Worm (Caenorhabditis elegans) whole organism, mixed stage, embryonic: Measurements from ENCODE around the gene rps-0.
A peak's percentile ranks its signal among the peaks of the same experiment; 100 is the strongest.
"Not testable (repeated sequence)": the region's sequence is repeated elsewhere in the genome, so short reads cannot be mapped to it uniquely, and the experiment has no call there.

Experiments used
- blmp-1 ChIP-seq: fragments of 150-350 bp; optimal IDR thresholded peaks from 2 replicates; lab custom pipeline; 2014; ENCODE audit warnings: missing biosample characterization, missing genetic modification characterization
- ceh-39 ChIP-seq: fragments of 150-350 bp; optimal IDR thresholded peaks from 2 replicates; lab custom pipeline; 2014; ENCODE audit warnings: missing biosample characterization, missing genetic modification characterization
- ceh-43 ChIP-seq: fragments of 200-800 bp; sonication (Bioruptor generic); optimal IDR thresholded peaks from 2 replicates; lab custom pipeline; 2018; ENCODE audit warnings: mild to moderate bottlenecking, missing genetic modification characterization, moderate library complexity, missing compliant biosample characterization
- ceh-83 ChIP-seq: fragments of 200-800 bp; sonication (Bioruptor generic); optimal IDR thresholded peaks from 2 replicates; lab custom pipeline; 2018; ENCODE audit warnings: mild to moderate bottlenecking, missing genetic modification characterization, missing compliant biosample characterization
- ces-1 ChIP-seq: fragments of 150-350 bp; optimal IDR thresholded peaks from 2 replicates; lab custom pipeline; 2014; ENCODE audit warnings: missing biosample characterization, missing genetic modification reagents, missing genetic modification characterization
- cnd-1 ChIP-seq: fragments of 200-800 bp; sonication (Bioruptor generic); optimal IDR thresholded peaks from 2 replicates; lab custom pipeline; 2018; ENCODE audit warnings: mild to moderate bottlenecking, missing genetic modification characterization, missing compliant biosample characterization
- drap-1 ChIP-seq: fragments of 200-800 bp; sonication (Bioruptor generic); optimal IDR thresholded peaks from 3 replicates; lab custom pipeline; 2018; ENCODE audit warnings: mild to moderate bottlenecking, missing genetic modification characterization, missing compliant biosample characterization
- elt-3 ChIP-seq: fragments of 150-350 bp; optimal IDR thresholded peaks from 2 replicates; lab custom pipeline; 2014; ENCODE audit warnings: missing biosample characterization, missing genetic modification characterization
- flh-1 ChIP-seq: fragments of 200-800 bp; sonication (Bioruptor generic); optimal IDR thresholded peaks from 2 replicates; lab custom pipeline; 2018; ENCODE audit warnings: mild to moderate bottlenecking, missing genetic modification characterization, moderate library complexity, missing compliant biosample characterization
- ham-2 ChIP-seq: fragments of 200-800 bp; sonication (Bioruptor generic); optimal IDR thresholded peaks from 2 replicates; lab custom pipeline; 2018; ENCODE audit warnings: mild to moderate bottlenecking, missing genetic modification characterization, missing compliant biosample characterization
- lsy-2 ChIP-seq: fragments of 150-350 bp; optimal IDR thresholded peaks from 2 replicates; lab custom pipeline; 2014; ENCODE audit warnings: missing biosample characterization, missing genetic modification characterization
- mep-1 ChIP-seq: fragments of 150-350 bp; optimal IDR thresholded peaks from 2 replicates; lab custom pipeline; 2017; ENCODE audit warnings: missing biosample characterization, missing genetic modification reagents, missing genetic modification characterization, inconsistent platforms
- nhr-12 ChIP-seq: fragments of 150-350 bp; optimal IDR thresholded peaks from 2 replicates; lab custom pipeline; 2014; ENCODE audit warnings: missing biosample characterization, missing genetic modification characterization
- nhr-2 ChIP-seq: fragments of 150-350 bp; optimal IDR thresholded peaks from 2 replicates; lab custom pipeline; 2014; ENCODE audit warnings: missing biosample characterization, missing genetic modification characterization
- nhr-237 ChIP-seq: fragments of 150-350 bp; optimal IDR thresholded peaks from 2 replicates; lab custom pipeline; 2014; ENCODE audit warnings: missing biosample characterization, missing genetic modification characterization
- nhr-28 ChIP-seq: fragments of 150-350 bp; optimal IDR thresholded peaks from 2 replicates; lab custom pipeline; 2014; ENCODE audit warnings: missing biosample characterization, missing genetic modification characterization
- nhr-76 ChIP-seq: sonication (generic microtip); optimal IDR thresholded peaks from 2 replicates; lab custom pipeline; 2017; ENCODE audit warnings: missing biosample characterization, missing genetic modification characterization
- sem-2 ChIP-seq: fragments of 200-800 bp; sonication (Bioruptor generic); optimal IDR thresholded peaks from 2 replicates; lab custom pipeline; 2018; ENCODE audit warnings: mild to moderate bottlenecking, missing genetic modification characterization, missing compliant biosample characterization
- sptf-1 ChIP-seq: sonication (generic microtip); optimal IDR thresholded peaks from 2 replicates; lab custom pipeline; 2017; ENCODE audit warnings: mild to moderate bottlenecking, missing genetic modification characterization, moderate library complexity, missing compliant biosample characterization
- tbx-8 ChIP-seq: fragments of 200-800 bp; sonication (Bioruptor generic); optimal IDR thresholded peaks from 2 replicates; lab custom pipeline; 2018; ENCODE audit warnings: mild to moderate bottlenecking, missing genetic modification characterization, moderate library complexity, missing compliant biosample characterization
- unc-62 ChIP-seq: fragments of 150-350 bp; optimal IDR thresholded peaks from 2 replicates; lab custom pipeline; 2014; ENCODE audit warnings: missing biosample characterization, missing genetic modification reagents, missing genetic modification characterization
- zip-8 ChIP-seq: fragments of 150-350 bp; optimal IDR thresholded peaks from 2 replicates; lab custom pipeline; 2014; ENCODE audit warnings: missing biosample characterization, missing genetic modification characterization
- ztf-11 ChIP-seq: fragments of 150-350 bp; optimal IDR thresholded peaks from 2 replicates; lab custom pipeline; 2014; ENCODE audit warnings: missing biosample characterization, missing genetic modification characterization

rps-0 gene

ce11 chrIII:4792560-4793136, 38.8 kb upstream of the rps-0 start, which contains the start of gene mip-1:
Gene mip-1, plus strand, starts transcription at chrIII:4793086.
- no peak for TF ChIP-seq sem-2 (GFP tag; lab: Kevin White, UChicago)
- no peak for TF ChIP-seq nhr-76
- TF ChIP-seq nhr-237: no peak
- no peak for TF ChIP-seq blmp-1 (tag; lab: Kevin White, UChicago)

DNA sequence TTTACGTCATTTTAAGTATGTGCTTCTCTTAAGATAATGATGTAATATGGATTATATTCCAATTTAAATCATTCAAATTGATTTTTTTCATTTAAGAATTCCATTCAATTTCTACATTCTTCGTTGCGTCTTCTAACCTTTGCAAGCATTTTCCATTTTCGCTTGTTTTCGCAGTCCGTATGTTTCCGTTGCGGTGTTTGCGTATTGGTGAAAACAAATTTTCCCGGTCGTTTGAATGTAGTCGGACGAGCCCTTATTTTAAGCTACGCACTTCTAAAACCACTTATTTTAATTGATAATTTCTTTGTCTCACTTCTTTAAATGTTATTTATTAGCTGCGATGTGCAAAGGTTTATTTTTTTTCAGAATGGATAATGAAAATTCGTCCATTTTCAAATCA, 31.9 kb upstream of the rps-0 start, which contains the start of gene mel-28:
Gene mel-28, plus strand, starts transcription at position 367 of the 400 bp plus-strand sequence.
- TF ChIP-seq drap-1 (no peak), elt-3 (tag; lab: Kevin White, UChicago) (no peak), sem-2 (GFP tag; lab: Kevin White, UChicago) (no peak), ceh-43 (GFP tag; lab: Kevin White, UChicago) (no peak), zip-8 (tag; lab: Kevin White, UChicago) (no peak), mep-1 (tag; lab: Kevin White, UChicago) (no peak), ceh-39 (no peak), lsy-2 (no peak), nhr-28 (tag; lab: Kevin White, UChicago) (no peak), tbx-8 (no peak), cnd-1 (no peak), flh-1 (no peak), blmp-1 (tag; lab: Kevin White, UChicago) (no peak)

DNA sequence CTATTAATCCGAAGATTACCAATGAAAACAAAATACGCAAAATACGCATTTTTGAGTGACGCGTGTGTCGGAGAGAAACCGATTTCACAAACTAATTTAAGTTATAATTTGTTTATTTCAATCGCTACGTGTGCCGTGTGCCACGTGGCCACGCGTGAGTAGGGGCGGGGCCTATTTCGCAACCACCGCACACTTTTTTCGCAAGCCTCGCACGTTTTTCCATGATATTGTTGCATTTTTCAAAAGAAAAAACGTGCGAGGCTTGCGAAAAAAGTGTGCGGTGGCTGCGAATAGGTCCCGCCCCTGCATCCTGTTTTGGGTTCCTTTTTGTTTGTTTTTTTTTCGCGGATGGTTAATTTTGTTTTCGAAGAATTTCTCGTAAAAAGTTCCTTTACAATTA, 31.3 kb upstream of the rps-0 start, which contains the start of gene enu-3.2:
Gene enu-3.2, minus strand, starts transcription at position 105 of the 400 bp plus-strand sequence.
- TF ChIP-seq elt-3 (tag; lab: Kevin White, UChicago); cnd-1; ceh-39: not testable (repeated sequence)
- TF ChIP-seq, all 35 proteins: peak for 0; not testable (repeated sequence) for 35

- TF ChIP-seq nhr-12; drap-1; ces-1 (GFP tag; lab: Kevin White, UChicago): not testable (repeated sequence)
- TF ChIP-seq, all 35 proteins: peak for 0; not testable (repeated sequence) for 35
Measured at ce11 chrIII:4781937-4782576, 28.2 kb upstream of the rps-0 start, which contains the start of the genes gex-5 and C38D4.10. Gene gex-5, minus strand, starts transcription at chrIII:4781987. Gene C38D4.10, plus strand, starts transcription at chrIII:4782526.

- no peak for TF ChIP-seq nhr-12
- TF ChIP-seq nhr-2 (tag; lab: Kevin White, UChicago): no peak
- no peak for TF ChIP-seq tbx-8
- no peak for TF ChIP-seq unc-62
Measured at ce11 chrIII:4779855-4780254, 26.0 kb upstream of the rps-0 start, which contains the start of gene B0393.9. Gene B0393.9, minus strand, starts transcription at chrIII:4780157.

DNA sequence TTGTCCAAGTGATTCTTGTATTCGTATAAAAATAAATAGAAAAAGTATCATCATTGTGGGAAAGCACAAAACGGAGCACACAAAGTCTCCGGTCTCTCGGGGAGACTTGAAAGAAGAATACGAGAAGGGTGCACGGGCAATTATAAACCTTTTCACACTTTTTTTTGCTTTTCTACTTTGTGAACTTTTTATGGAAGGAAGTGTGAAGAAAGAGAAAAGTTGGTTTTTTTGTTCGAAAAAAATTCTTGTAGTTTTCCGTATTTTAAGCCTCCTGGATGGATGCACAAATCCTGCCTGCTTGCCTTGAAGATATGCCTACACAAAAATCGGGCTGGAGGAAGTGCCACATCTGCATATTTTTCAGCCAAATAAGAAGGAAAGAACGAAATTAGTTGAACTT, 24.2 kb upstream of the rps-0 start, which contains the start of gene B0393.7:
Gene B0393.7, minus strand, starts transcription at position 101 of the 400 bp plus-strand sequence.
- TF ChIP-seq nhr-2 (tag; lab: Kevin White, UChicago) (no peak), flh-1 (no peak), lsy-2 (no peak), sptf-1 (no peak), ztf-11 (tag; lab: Kevin White, UChicago) (no peak), cnd-1 (no peak), nhr-28 (tag; lab: Kevin White, UChicago) (no peak), ceh-83 (GFP tag; lab: Kevin White, UChicago) (no peak), elt-3 (tag; lab: Kevin White, UChicago) (no peak), ham-2 (GFP tag; lab: Kevin White, UChicago) (no peak)

ce11 chrIII:4767869-4768645, 14.2 kb upstream of the rps-0 start:
- TF ChIP-seq drap-1 (no peak), blmp-1 (tag; lab: Kevin White, UChicago) (peak; percentile 69)
